Worm (Caenorhabditis elegans) whole organism, late embryonic: ENCODE data around the gene ztf-30.

Experiments used
- K02D7.2 ChIP-seq: sonication (generic microtip); optimal IDR thresholded peaks from 2 replicates; lab custom pipeline; 2017; ENCODE audit warnings: mild to moderate bottlenecking, missing genetic modification characterization, missing compliant biosample characterization
- ama-1 ChIP-seq: fragments of 150-350 bp; optimal IDR thresholded peaks from 2 replicates; lab custom pipeline; 2014
- ceh-30 ChIP-seq: fragments of 150-350 bp; optimal IDR thresholded peaks from 2 replicates; lab custom pipeline; 2014; ENCODE audit warnings: missing biosample characterization, missing genetic modification characterization
- ceh-48 ChIP-seq: sonication (generic microtip); optimal IDR thresholded peaks from 2 replicates; lab custom pipeline; 2016; ENCODE audit warnings: missing genetic modification characterization, inconsistent platforms, missing compliant biosample characterization
- ets-4 ChIP-seq: sonication (generic microtip); optimal IDR thresholded peaks from 2 replicates; lab custom pipeline; 2016; ENCODE audit warnings: missing genetic modification characterization, missing compliant biosample characterization
- fkh-10 ChIP-seq: fragments of 150-350 bp; optimal IDR thresholded peaks from 2 replicates; lab custom pipeline; 2014; ENCODE audit warnings: missing biosample characterization, missing genetic modification reagents, missing genetic modification characterization
- nfya-1 ChIP-seq: sonication (generic microtip); optimal IDR thresholded peaks from 2 replicates; lab custom pipeline; 2017; ENCODE audit warnings: missing genetic modification characterization, mild to moderate bottlenecking, missing compliant biosample characterization, antibody characterized with exemption, moderate library complexity
- nhr-11 ChIP-seq: fragments of 150-350 bp; optimal IDR thresholded peaks from 2 replicates; lab custom pipeline; 2014; ENCODE audit warnings: missing biosample characterization, missing genetic modification characterization
- pag-3 ChIP-seq: sonication (generic microtip); optimal IDR thresholded peaks from 2 replicates; lab custom pipeline; 2016; ENCODE audit warnings: missing compliant biosample characterization, missing genetic modification characterization, borderline replicate concordance
- sox-2 ChIP-seq: fragments of 200-800 bp; sonication (Bioruptor generic); IDR thresholded peaks from 2 replicates; pipeline ENCODE4 v1.3.6; 2022; ENCODE audit warnings: missing genetic modification reagents, missing genetic modification characterization, missing compliant biosample characterization

ce11 chrIII:8597770-8598169 lies at the start of gene ztf-30:
- TF ChIP-seq ama-1 (lab: Kevin White, UChicago) (no peak), fkh-10 (GFP tag; lab: Kevin White, UChicago) (no peak), ets-4 (no peak), nfya-1 (no peak), pag-3 (tag; lab: Kevin White, UChicago) (no peak), sox-2 (GFP tag; lab: Robert Waterston, UW) (no peak), nhr-11 (no peak), K02D7.2 (no peak), ceh-30 (no peak), ceh-48 (no peak)
